Fruit fly (Drosophila melanogaster) S2 (cell line): Measurements from ENCODE around the gene Glut4EF.

ENCODE experiments used
- CG8478 ChIP-seq: fragments of >200 bp; optimal IDR thresholded peaks from 2 replicates; lab custom pipeline; 2018
- CTCF ChIP-seq, 2 experiments: fragments of >200 bp; optimal IDR thresholded peaks; 2 replicates each; lab custom pipeline; 2018

dm6 chr3R:9872133-9872814, 2.2 kb upstream of the Glut4EF start:
- TF ChIP-seq CG8478 (lab: Kevin White, UChicago) = no peak
- TF ChIP-seq CTCF (optimal IDR thresholded peaks at IDR 0.05; lab: Kevin White, UChicago) = no peak
